Fruit fly (Drosophila melanogaster): Measurements from ENCODE around the gene NdufV3.

The NdufV3 gene

DNA sequence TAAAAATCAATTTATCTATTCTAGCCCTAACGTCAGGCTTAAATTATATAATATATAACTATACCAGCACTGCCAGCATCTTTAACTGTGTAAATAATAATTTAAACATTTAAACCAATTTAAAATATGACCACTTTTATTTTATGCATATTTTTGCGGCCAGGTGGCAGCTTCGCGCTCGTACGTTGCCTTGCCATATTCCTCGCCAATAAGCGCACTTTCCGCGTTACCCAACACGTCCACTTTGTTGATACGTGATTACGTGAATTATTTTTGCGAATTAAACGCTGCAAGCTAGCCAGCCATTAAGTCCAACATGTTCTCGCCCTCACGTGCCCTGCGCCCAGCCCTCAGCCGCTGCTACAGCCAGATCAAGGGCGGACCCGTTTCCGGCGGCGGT, at the start of gene NdufV3:
Gene NdufV3 (plus strand): TSS at position 219 of the 400 bp plus-strand sequence.
- TF ChIP-seq CG8478 (optimal IDR thresholded peaks at IDR 0.05) (no peak), EcR (GFP tag; optimal IDR thresholded peaks at IDR 0.05) (no peak), psq (optimal IDR thresholded peaks at IDR 0.05) (no peak), usp (GFP tag; optimal IDR thresholded peaks at IDR 0.05) (no peak), pan (optimal IDR thresholded peaks at IDR 0.05) (no peak), Dll (optimal IDR thresholded peaks at IDR 0.05) (no peak)

dm6 chrX:11302683-11303082, 47.1 kb upstream of the NdufV3 start, which contains the start of gene CG44422:
Gene CG44422 (minus strand): TSS chrX:11302783.
- TF ChIP-seq EcR (GFP tag; optimal IDR thresholded peaks at IDR 0.05): no peak
- no peak for TF ChIP-seq Dll (optimal IDR thresholded peaks at IDR 0.05)
- no peak for TF ChIP-seq CG8478 (optimal IDR thresholded peaks at IDR 0.05)
- TF ChIP-seq psq (optimal IDR thresholded peaks at IDR 0.05): no peak
- TF ChIP-seq usp (GFP tag; optimal IDR thresholded peaks at IDR 0.05): no peak
- TF ChIP-seq pan (optimal IDR thresholded peaks at IDR 0.05): no peak

DNA sequence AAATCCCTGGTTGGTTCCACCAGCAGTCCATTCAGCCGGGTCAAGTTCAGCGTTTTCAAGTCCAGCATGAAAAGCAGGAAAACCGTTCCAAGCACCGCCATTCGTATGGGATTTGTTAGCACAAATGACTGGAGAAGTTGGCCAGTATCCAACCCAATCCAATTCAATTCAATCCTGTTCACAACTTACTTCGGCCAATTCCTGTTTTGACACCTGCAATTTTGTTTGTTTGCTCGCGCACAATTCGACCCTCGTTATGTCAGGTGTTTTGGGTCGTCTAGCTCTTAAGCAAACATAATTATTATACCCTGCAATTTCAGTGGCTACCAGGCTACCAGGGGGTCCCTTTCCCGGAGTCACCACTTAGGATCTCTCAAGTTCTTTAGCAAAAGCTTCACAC, 38.7 kb upstream of the NdufV3 start, which contains the start of gene Ir10a:
Gene Ir10a (minus strand): TSS at position 101 of the 400 bp plus-strand sequence.
- TF ChIP-seq pan (optimal IDR thresholded peaks at IDR 0.05) (no peak), psq (optimal IDR thresholded peaks at IDR 0.05) (no peak), usp (GFP tag; optimal IDR thresholded peaks at IDR 0.05) (no peak), EcR (GFP tag; optimal IDR thresholded peaks at IDR 0.05) (no peak), Dll (optimal IDR thresholded peaks at IDR 0.05) (no peak), CG8478 (optimal IDR thresholded peaks at IDR 0.05) (no peak)

- TF ChIP-seq pan (optimal IDR thresholded peaks at IDR 0.05) (no peak), usp (GFP tag; optimal IDR thresholded peaks at IDR 0.05) (no peak), Dll (optimal IDR thresholded peaks at IDR 0.05) (no peak), CG8478 (optimal IDR thresholded peaks at IDR 0.05) (no peak), EcR (GFP tag; optimal IDR thresholded peaks at IDR 0.05) (no peak), psq (optimal IDR thresholded peaks at IDR 0.05) (no peak)
Measured at dm6 chrX:11319916-11320315, 29.9 kb upstream of the NdufV3 start.

DNA sequence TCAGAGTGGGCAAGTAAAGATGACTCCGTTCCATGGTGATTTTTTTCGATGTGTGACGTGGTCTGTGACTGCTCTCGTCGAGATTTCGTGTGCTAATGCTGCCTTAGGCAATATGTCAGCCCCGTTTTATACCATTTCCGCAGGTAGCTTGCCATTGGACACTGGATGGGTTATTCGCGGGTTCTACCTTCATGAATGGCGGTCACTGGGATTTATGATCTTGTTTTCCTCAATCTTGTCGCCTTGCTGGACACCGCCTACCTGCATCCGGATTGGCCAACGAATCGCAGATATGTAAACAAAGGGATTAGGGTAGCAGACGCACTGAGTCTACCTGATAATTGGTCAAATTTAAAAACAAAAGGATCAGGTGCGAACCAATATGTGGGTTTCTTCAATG, 27.5 kb upstream of the NdufV3 start, which contains the start of gene sisA:
Gene sisA (minus strand): TSS at position 101 of the 400 bp plus-strand sequence.
- TF ChIP-seq psq (optimal IDR thresholded peaks at IDR 0.05) (no peak), EcR (GFP tag; optimal IDR thresholded peaks at IDR 0.05) (no peak), CG8478 (optimal IDR thresholded peaks at IDR 0.05) (no peak), Dll (optimal IDR thresholded peaks at IDR 0.05) (no peak), usp (GFP tag; optimal IDR thresholded peaks at IDR 0.05) (no peak), pan (optimal IDR thresholded peaks at IDR 0.05) (no peak)

DNA sequence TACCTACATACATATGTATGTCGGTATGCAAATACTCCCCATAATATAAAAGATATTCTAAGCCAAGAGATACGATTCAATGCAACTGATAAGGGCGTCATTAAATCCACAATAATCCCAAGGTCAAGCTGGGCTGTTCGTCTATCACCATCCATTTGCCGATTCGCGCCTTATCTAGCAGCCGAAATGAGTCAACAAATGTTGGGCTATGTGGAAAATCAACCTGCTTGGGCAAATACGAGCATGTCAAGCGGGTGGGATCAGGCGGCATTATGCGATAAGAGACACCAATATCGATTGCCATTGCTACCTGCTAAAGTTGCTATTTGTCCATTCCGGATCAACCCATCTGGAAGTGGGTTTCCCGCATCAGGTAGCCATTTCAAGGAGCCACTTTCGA, 27.1 kb upstream of the NdufV3 start:
- TF ChIP-seq psq (optimal IDR thresholded peaks at IDR 0.05) (no peak), CG8478 (optimal IDR thresholded peaks at IDR 0.05) (no peak)

DNA sequence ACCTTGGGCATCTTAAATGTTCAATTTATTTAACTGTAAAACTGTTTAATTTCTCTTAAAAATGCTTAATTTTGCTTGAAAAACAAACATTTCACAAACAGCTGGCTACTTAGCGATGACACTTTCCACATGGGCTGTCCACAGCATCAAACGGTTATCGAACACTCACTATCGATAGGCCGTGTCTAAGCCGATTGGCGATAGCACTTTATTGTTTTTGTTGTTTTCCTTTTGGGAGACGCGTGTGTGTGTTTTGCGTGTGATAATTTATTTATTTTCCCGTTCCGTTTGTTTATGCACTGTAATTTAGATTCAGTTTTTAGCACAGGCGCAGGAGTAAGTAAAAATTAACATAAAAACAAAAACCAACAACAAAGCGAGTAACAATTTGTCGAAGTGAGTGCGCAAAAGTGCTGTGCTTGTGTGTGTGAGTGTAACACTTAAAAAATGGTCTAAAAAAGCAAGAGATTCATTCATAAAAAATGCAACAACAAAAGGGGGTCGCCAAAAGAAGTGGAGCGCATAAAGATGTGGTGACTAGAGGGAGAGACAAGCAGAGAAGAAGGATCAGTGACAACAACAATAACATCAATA, 24.5 kb upstream of the NdufV3 start, which contains the start of gene Gapvd1:
Gene Gapvd1 (plus strand): TSS at position 211 of the 594 bp plus-strand sequence.
- TF ChIP-seq Dll (optimal IDR thresholded peaks at IDR 0.05) (no peak), usp (GFP tag; optimal IDR thresholded peaks at IDR 0.05) (no peak), CG8478 (optimal IDR thresholded peaks at IDR 0.05) (peak; percentile 41)

DNA sequence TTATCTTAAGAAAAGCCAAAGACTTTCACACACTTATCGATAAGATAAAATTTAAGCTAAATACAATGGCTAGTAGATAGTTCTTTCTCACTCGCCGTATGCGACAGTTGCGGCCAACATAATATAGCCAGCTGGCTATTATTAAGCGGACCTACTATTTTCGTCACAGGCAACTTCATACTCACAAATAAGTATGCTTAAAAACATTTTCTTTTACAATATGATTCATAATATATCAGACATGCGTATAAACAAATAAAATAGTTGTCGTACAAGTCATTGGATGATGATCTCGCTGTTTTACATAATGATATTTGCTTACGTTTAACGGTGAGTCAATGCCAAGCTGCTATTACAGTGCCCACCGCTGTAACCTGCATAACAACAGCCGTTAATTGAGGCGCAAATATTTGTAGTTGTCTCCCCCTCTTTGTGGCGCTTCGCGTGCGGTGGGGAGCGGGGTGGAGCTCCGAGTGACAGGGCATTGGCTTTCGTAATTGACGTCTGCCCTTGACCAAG, 23.5 kb upstream of the NdufV3 start:
- TF ChIP-seq Dll (optimal IDR thresholded peaks at IDR 0.05) (peak; percentile 11), CG8478 (optimal IDR thresholded peaks at IDR 0.05) (no peak), psq (optimal IDR thresholded peaks at IDR 0.05) (no peak), pan (optimal IDR thresholded peaks at IDR 0.05) (no peak), usp (GFP tag; optimal IDR thresholded peaks at IDR 0.05) (no peak), EcR (GFP tag; optimal IDR thresholded peaks at IDR 0.05) (no peak)

dm6 chrX:11338047-11338747, 11.6 kb upstream of the NdufV3 start:
- TF ChIP-seq EcR (GFP tag; optimal IDR thresholded peaks at IDR 0.05) (no peak), usp (GFP tag; optimal IDR thresholded peaks at IDR 0.05) (no peak), psq (optimal IDR thresholded peaks at IDR 0.05) (no peak), pan (optimal IDR thresholded peaks at IDR 0.05) (no peak), Dll (optimal IDR thresholded peaks at IDR 0.05) (no peak), CG8478 (optimal IDR thresholded peaks at IDR 0.05) (no peak)

dm6 chrX:11338973-11339867, 10.6 kb upstream of the NdufV3 start:
- TF ChIP-seq pan (optimal IDR thresholded peaks at IDR 0.05) (no peak), CG8478 (optimal IDR thresholded peaks at IDR 0.05) (no peak), EcR (GFP tag; optimal IDR thresholded peaks at IDR 0.05) (no peak), psq (optimal IDR thresholded peaks at IDR 0.05) (no peak), Dll (optimal IDR thresholded peaks at IDR 0.05) (peak; percentile 40), usp (GFP tag; optimal IDR thresholded peaks at IDR 0.05) (no peak)

DNA sequence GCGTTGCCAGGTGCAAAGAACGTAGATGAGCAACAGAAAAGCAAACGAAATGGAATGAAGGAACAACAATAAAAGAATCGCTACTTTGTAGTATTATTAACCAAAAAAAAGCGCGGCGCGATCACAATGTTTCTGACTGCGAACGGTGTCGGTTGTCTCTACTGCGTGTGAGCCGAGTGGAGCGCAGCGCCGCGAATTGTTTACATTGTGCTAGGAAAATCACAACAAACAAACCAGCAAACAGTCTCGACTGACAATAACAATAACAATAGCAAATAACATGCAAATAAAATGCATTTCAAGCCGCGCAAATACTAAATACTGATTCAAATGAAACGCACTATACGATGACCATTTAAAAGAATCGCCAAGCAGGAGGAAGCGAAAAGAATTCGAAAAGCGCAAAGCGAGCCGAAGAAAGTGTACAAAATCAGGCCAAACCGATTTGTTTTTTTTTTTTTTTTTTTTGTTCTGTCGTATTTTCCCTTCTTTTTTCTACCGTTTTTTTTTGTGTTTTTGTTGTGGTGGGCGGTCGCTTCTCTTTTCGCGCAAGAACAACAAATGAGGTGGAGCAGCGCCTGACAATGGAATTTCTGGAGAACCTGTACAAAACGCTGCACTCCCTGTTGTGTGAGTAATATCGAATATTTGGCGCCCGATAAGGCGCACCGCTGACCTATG, 9.8 kb upstream of the NdufV3 start, which contains the start of the genes CG34348 and Kap3:
Gene CG34348 (plus strand): TSS at position 6 of the 681 bp plus-strand sequence.
Gene Kap3 (minus strand): TSS at position 217 of the 681 bp plus-strand sequence.
- TF ChIP-seq usp (GFP tag; optimal IDR thresholded peaks at IDR 0.05) (no peak), psq (optimal IDR thresholded peaks at IDR 0.05) (no peak), EcR (GFP tag; optimal IDR thresholded peaks at IDR 0.05) (no peak), CG8478 (optimal IDR thresholded peaks at IDR 0.05) (no peak), Dll (optimal IDR thresholded peaks at IDR 0.05) (no peak), pan (optimal IDR thresholded peaks at IDR 0.05) (no peak)

Measured in whole organism.